Worm (Caenorhabditis elegans) whole organism, L3 larva: ENCODE results near the gene fbxc-23.
A peak's percentile ranks its signal among the peaks of the same experiment; 100 is the strongest.

ENCODE experiments used
- R02D3.7 ChIP-seq: fragments of 150-350 bp; optimal IDR thresholded peaks from 2 replicates; lab custom pipeline; 2014; ENCODE audit warnings: missing biosample characterization, missing genetic modification characterization
- ZK546.5 ChIP-seq: sonication (generic microtip); optimal IDR thresholded peaks from 2 replicates; lab custom pipeline; 2017; ENCODE audit warnings: missing biosample characterization, missing genetic modification characterization
- aly-2 ChIP-seq: fragments of 150-350 bp; optimal IDR thresholded peaks from 2 replicates; lab custom pipeline; 2014; ENCODE audit warnings: missing biosample characterization, missing genetic modification characterization
- ama-1 ChIP-seq: fragments of 150-350 bp; optimal IDR thresholded peaks from 2 replicates; lab custom pipeline; 2018
- ceh-16 ChIP-seq: sonication (generic microtip); optimal IDR thresholded peaks from 2 replicates; lab custom pipeline; 2017; ENCODE audit warnings: missing biosample characterization, missing genetic modification characterization
- ceh-28 ChIP-seq: fragments of 150-350 bp; optimal IDR thresholded peaks from 2 replicates; lab custom pipeline; 2014; ENCODE audit warnings: missing biosample characterization, missing genetic modification reagents, missing genetic modification characterization
- ceh-82 ChIP-seq: fragments of 150-350 bp; optimal IDR thresholded peaks from 2 replicates; lab custom pipeline; 2014; ENCODE audit warnings: missing biosample characterization, missing genetic modification characterization
- ceh-9 ChIP-seq: sonication (generic microtip); optimal IDR thresholded peaks from 2 replicates; lab custom pipeline; 2018; ENCODE audit warnings: missing biosample characterization, missing genetic modification characterization
- daf-12 ChIP-seq: fragments of 150-350 bp; optimal IDR thresholded peaks from 2 replicates; lab custom pipeline; 2014; ENCODE audit warnings: missing biosample characterization, missing genetic modification reagents, missing genetic modification characterization
- egl-27 ChIP-seq: sonication (generic microtip); optimal IDR thresholded peaks from 4 replicates; lab custom pipeline; 2017; ENCODE audit warnings: missing biosample characterization, missing genetic modification reagents, missing genetic modification characterization
- egl-5 ChIP-seq: fragments of 150-350 bp; optimal IDR thresholded peaks from 2 replicates; lab custom pipeline; 2017; ENCODE audit warnings: missing biosample characterization, missing genetic modification reagents, missing genetic modification characterization, inconsistent platforms
- elt-1 ChIP-seq: fragments of 150-350 bp; optimal IDR thresholded peaks from 2 replicates; lab custom pipeline; 2014; ENCODE audit warnings: missing biosample characterization, missing genetic modification characterization
- elt-2 ChIP-seq: sonication (generic microtip); optimal IDR thresholded peaks from 2 replicates; lab custom pipeline; 2016; ENCODE audit warnings: missing genetic modification reagents, mild to moderate bottlenecking, missing genetic modification characterization, missing compliant biosample characterization
- elt-3 ChIP-seq, 3 experiments: fragments of 150-350 bp in 1 of 3; sonication (generic microtip) in 2 of 3; optimal IDR thresholded peaks; 2 replicates in 2 of 3; 4 replicates in 1 of 3; lab custom pipeline; 2014 to 2017; ENCODE audit warnings: missing biosample characterization in 3 of 3, missing genetic modification characterization in 3 of 3
- fkh-10 ChIP-seq: sonication (generic microtip); optimal IDR thresholded peaks from 2 replicates; lab custom pipeline; 2017; ENCODE audit warnings: missing biosample characterization, missing genetic modification reagents, missing genetic modification characterization
- fkh-2 ChIP-seq: fragments of 150-350 bp; optimal IDR thresholded peaks from 2 replicates; lab custom pipeline; 2014; ENCODE audit warnings: missing biosample characterization, missing genetic modification reagents, missing genetic modification characterization
- fos-1 ChIP-seq: fragments of 150-350 bp; optimal IDR thresholded peaks from 2 replicates; lab custom pipeline; 2014; ENCODE audit warnings: missing biosample characterization, missing genetic modification characterization
- hmg-11 ChIP-seq: sonication (generic microtip); optimal IDR thresholded peaks from 2 replicates; lab custom pipeline; 2016; ENCODE audit warnings: missing genetic modification characterization, missing compliant biosample characterization
- lin-15B ChIP-seq: fragments of 150-350 bp; optimal IDR thresholded peaks from 2 replicates; lab custom pipeline; 2014; ENCODE audit warnings: missing biosample characterization, missing genetic modification characterization
- lin-39 ChIP-seq: fragments of 150-350 bp; optimal IDR thresholded peaks from 2 replicates; lab custom pipeline; 2018; ENCODE audit warnings: missing biosample characterization, missing genetic modification reagents, missing genetic modification characterization
- lsy-12 ChIP-seq: sonication (generic microtip); optimal IDR thresholded peaks from 2 replicates; lab custom pipeline; 2016; ENCODE audit warnings: mild to moderate bottlenecking, missing genetic modification characterization, missing compliant biosample characterization
- mdl-1 ChIP-seq: fragments of 150-350 bp; optimal IDR thresholded peaks from 2 replicates; lab custom pipeline; 2014; ENCODE audit warnings: missing biosample characterization, missing genetic modification characterization
- nhr-12 ChIP-seq: fragments of 150-350 bp; optimal IDR thresholded peaks from 2 replicates; lab custom pipeline; 2014; ENCODE audit warnings: missing biosample characterization, missing genetic modification characterization
- nhr-23 ChIP-seq: fragments of 150-350 bp; optimal IDR thresholded peaks from 2 replicates; lab custom pipeline; 2014; ENCODE audit warnings: missing biosample characterization, missing genetic modification reagents, missing genetic modification characterization
- nhr-237 ChIP-seq: fragments of 150-350 bp; optimal IDR thresholded peaks from 2 replicates; lab custom pipeline; 2014; ENCODE audit warnings: missing biosample characterization, missing genetic modification characterization
- nhr-25 ChIP-seq: sonication (generic microtip); optimal IDR thresholded peaks from 2 replicates; lab custom pipeline; 2017; ENCODE audit warnings: missing biosample characterization, missing genetic modification characterization
- nhr-28 ChIP-seq: fragments of 150-350 bp; optimal IDR thresholded peaks from 2 replicates; lab custom pipeline; 2014; ENCODE audit warnings: missing biosample characterization, missing genetic modification characterization
- nhr-43 ChIP-seq: sonication (generic microtip); optimal IDR thresholded peaks from 2 replicates; lab custom pipeline; 2016; ENCODE audit warnings: mild to moderate bottlenecking, missing genetic modification characterization, missing compliant biosample characterization; ENCODE audit not compliant: poor library complexity, severe bottlenecking
- nhr-67 ChIP-seq: fragments of 150-350 bp; optimal IDR thresholded peaks from 2 replicates; lab custom pipeline; 2014; ENCODE audit warnings: missing biosample characterization, missing genetic modification characterization
- nhr-76 ChIP-seq: fragments of 150-350 bp; sonication (generic microtip); optimal IDR thresholded peaks from 5 replicates; lab custom pipeline; 2014; ENCODE audit warnings: missing biosample characterization, missing genetic modification characterization
- pha-4 ChIP-seq: fragments of 150-350 bp; optimal IDR thresholded peaks from 2 replicates; lab custom pipeline; 2014; ENCODE audit warnings: missing biosample characterization, missing genetic modification reagents, missing genetic modification characterization
- sea-2 ChIP-seq: fragments of 150-350 bp; sonication (generic microtip); optimal IDR thresholded peaks from 4 replicates; lab custom pipeline; 2014; ENCODE audit warnings: missing biosample characterization, missing genetic modification reagents, missing genetic modification characterization
- snpc-4 ChIP-seq: fragments of 150-350 bp; optimal IDR thresholded peaks from 2 replicates; lab custom pipeline; 2014; ENCODE audit warnings: missing biosample characterization, missing genetic modification characterization
- tbx-2 ChIP-seq: sonication (generic microtip); optimal IDR thresholded peaks from 2 replicates; lab custom pipeline; 2016; ENCODE audit warnings: mild to moderate bottlenecking, missing genetic modification characterization, missing compliant biosample characterization
- unc-39 ChIP-seq: sonication (generic microtip); optimal IDR thresholded peaks from 4 replicates; lab custom pipeline; 2017; ENCODE audit warnings: missing biosample characterization, missing genetic modification characterization
- unc-62 ChIP-seq: fragments of 150-350 bp; sonication (generic microtip); optimal IDR thresholded peaks from 4 replicates; lab custom pipeline; 2014; ENCODE audit warnings: missing biosample characterization, missing genetic modification reagents, missing genetic modification characterization
- ztf-4 ChIP-seq: fragments of 150-350 bp; optimal IDR thresholded peaks from 2 replicates; lab custom pipeline; 2014; ENCODE audit warnings: missing biosample characterization, missing genetic modification characterization

The fbxc-23 gene

DNA sequence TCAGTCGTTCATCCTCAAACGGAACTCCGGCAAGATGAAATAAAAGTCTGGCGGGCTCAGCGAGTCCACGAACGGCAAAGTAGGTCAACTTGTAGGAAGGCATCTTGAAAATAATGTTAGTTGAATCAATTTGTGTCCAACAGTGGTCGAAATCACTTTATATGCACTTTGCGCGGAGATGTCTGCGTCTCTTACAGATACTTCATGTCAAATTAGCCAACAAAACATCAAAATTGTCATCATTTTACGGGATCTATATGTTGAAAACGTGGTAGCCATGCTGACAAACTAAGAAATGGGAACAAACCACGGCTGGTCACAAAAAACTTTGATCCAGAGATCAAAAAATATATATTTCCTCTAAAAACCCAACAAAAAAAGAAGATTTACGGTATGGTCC is 21.5 kb upstream of the fbxc-23 start, which contains the start of gene gst-12:
gst-12 (minus strand) TSS at position 254 of the 400 bp plus-strand sequence.
- TF ChIP-seq R02D3.7 (no peak), tbx-2 (tag; lab: Kevin White, UChicago) (no peak), nhr-43 (tag; lab: Kevin White, UChicago) (peak; percentile 51), ceh-9 (tag; lab: Kevin White, UChicago) (no peak), daf-12 (no peak), egl-5 (tag; lab: Kevin White, UChicago) (no peak), fkh-10 (no peak), nhr-25 (peak; percentile 29), hmg-11 (tag; lab: Kevin White, UChicago) (no peak), ZK546.5 (tag; lab: Kevin White, UChicago) (no peak), nhr-23 (peak; percentile 60), unc-39 (no peak)

DNA sequence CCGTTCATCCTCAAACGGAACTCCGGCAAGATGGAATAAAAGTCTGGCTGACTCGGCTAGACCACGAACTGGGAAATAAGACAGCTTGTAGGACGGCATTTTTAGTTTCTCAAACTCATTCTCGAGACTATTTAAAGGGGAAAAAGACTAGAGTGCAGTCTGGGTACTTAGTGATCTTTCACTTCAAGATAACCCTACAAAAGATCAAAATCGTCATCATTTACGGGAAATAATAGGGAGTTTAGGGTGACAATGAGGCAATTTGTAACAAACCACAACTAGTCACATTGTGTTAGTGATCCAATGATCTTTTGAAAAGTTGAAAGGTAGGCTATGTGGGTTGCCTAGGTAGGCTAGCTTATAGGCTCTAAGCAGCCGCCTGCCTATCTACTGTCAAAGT is 19.6 kb upstream of the fbxc-23 start, which contains the start of gene gst-14:
gst-14 (minus strand) TSS at position 101 of the 400 bp plus-strand sequence.
- TF ChIP-seq lsy-12 (tag; lab: Kevin White, UChicago): no peak
- TF ChIP-seq elt-2: no peak
- no peak for TF ChIP-seq snpc-4 (tag; lab: Kevin White, UChicago)
- no peak for TF ChIP-seq elt-3 (tag; optimal IDR thresholded peaks at IDR 0.05; lab: Kevin White, UChicago)
- no peak for TF ChIP-seq fkh-2 (tag; lab: Kevin White, UChicago)
- no peak for TF ChIP-seq nhr-67 (tag; lab: Kevin White, UChicago)
- TF ChIP-seq lin-39 (tag; lab: Kevin White, UChicago): no peak
- no peak for TF ChIP-seq ZK546.5 (tag; lab: Kevin White, UChicago)
- TF ChIP-seq unc-62: no peak
- no peak for TF ChIP-seq nhr-237 (tag; lab: Kevin White, UChicago)
- no peak for TF ChIP-seq sea-2 (GFP tag; lab: Kevin White, UChicago)
- no peak for TF ChIP-seq fos-1
- no peak for TF ChIP-seq hmg-11 (tag; lab: Kevin White, UChicago)
- no peak for TF ChIP-seq unc-39
- TF ChIP-seq nhr-12 (tag; lab: Kevin White, UChicago): no peak
- no peak for TF ChIP-seq nhr-76 (tag; lab: Kevin White, UChicago)
- TF ChIP-seq lin-15B (tag; lab: Kevin White, UChicago): no peak
- TF ChIP-seq ama-1: no peak

DNA sequence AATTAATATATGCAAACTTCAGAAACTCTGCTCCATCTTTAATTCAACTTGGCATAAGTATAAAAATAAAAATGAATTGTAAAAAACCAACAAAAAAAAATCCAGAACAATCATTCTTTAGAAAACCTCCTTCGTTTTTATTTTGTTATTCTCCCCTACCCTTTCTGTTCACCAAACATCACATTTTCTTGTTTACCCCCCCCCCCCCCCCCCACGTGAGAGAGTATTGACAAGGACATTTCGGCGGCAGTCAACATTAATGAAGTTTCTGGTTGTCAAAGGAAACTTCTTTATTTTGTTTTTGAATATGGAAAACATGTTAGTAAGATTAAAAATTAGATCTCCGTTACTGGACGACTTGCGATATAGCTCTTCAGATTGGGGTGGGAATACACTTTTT is 18.2 kb upstream of the fbxc-23 start:
- no peak for TF ChIP-seq elt-1
- TF ChIP-seq pha-4 (tag; lab: Kevin White, UChicago): peak; percentile 72

DNA sequence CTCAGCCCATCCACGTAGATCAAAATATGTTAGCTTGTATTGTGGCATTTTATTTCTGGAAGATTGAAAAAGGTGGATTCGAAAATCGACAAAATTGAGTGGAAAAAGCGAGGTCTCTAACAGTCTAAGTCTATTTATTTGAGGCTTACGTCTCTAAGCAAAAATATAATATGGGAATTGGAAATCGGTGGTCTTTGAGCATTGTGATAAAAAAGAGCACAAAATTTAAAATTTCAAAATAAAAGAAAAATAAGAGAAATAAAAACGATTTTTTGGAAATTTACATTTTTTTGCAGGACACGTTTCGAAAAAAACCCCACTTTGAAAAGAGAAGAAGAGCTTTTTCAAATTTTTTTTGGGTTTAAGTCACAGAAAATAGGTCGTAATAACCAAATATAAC is 16.7 kb upstream of the fbxc-23 start, which contains the start of gene gst-15:
gst-15 (minus strand) TSS at position 101 of the 400 bp plus-strand sequence.
- TF ChIP-seq fos-1 (no peak), nhr-28 (tag; lab: Kevin White, UChicago) (no peak), ZK546.5 (tag; lab: Kevin White, UChicago) (no peak), daf-12 (no peak), ceh-16 (tag; lab: Kevin White, UChicago) (no peak), elt-1 (no peak), tbx-2 (tag; lab: Kevin White, UChicago) (no peak), lsy-12 (tag; lab: Kevin White, UChicago) (no peak), ceh-28 (tag; lab: Kevin White, UChicago) (no peak), nhr-237 (tag; lab: Kevin White, UChicago) (no peak), ztf-4 (tag; lab: Kevin White, UChicago) (no peak), egl-5 (tag; lab: Kevin White, UChicago) (no peak), lin-15B (tag; lab: Kevin White, UChicago) (no peak), lin-39 (tag; lab: Kevin White, UChicago) (no peak), mdl-1 (tag; lab: Kevin White, UChicago) (no peak), ceh-82 (tag; lab: Kevin White, UChicago) (no peak)

DNA sequence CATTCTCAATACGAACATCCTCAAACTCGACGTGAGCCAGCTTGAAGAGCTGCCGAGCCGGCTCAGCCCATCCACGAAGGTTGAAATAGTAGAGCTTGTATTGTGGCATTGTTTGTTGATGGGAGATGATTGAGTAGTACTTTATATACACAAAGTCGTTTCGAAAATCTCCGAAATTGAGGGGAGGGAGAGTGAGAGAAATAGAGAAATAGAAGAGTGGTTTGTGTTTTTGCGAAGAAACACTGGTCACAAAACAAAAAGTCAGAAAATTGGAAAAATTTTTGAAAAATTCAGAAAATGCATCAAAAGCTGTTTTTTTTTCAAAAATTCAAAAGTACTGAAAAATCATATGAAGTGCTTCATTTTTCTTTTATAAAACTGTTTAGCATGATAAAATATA is 14.8 kb upstream of the fbxc-23 start, which contains the start of gene gst-24:
gst-24 (minus strand) TSS at position 181 of the 400 bp plus-strand sequence.
- TF ChIP-seq nhr-76 (tag; lab: Kevin White, UChicago) (no peak), egl-27 (tag; lab: Kevin White, UChicago) (no peak), aly-2 (tag; lab: Kevin White, UChicago) (no peak), ztf-4 (tag; lab: Kevin White, UChicago) (no peak), pha-4 (tag; lab: Kevin White, UChicago) (peak; percentile 42), fkh-2 (tag; lab: Kevin White, UChicago) (no peak), lsy-12 (tag; lab: Kevin White, UChicago) (no peak), sea-2 (GFP tag; lab: Kevin White, UChicago) (no peak)
